Fruit fly (Drosophila melanogaster): ENCODE measurements around the gene CG45546.

DNA sequence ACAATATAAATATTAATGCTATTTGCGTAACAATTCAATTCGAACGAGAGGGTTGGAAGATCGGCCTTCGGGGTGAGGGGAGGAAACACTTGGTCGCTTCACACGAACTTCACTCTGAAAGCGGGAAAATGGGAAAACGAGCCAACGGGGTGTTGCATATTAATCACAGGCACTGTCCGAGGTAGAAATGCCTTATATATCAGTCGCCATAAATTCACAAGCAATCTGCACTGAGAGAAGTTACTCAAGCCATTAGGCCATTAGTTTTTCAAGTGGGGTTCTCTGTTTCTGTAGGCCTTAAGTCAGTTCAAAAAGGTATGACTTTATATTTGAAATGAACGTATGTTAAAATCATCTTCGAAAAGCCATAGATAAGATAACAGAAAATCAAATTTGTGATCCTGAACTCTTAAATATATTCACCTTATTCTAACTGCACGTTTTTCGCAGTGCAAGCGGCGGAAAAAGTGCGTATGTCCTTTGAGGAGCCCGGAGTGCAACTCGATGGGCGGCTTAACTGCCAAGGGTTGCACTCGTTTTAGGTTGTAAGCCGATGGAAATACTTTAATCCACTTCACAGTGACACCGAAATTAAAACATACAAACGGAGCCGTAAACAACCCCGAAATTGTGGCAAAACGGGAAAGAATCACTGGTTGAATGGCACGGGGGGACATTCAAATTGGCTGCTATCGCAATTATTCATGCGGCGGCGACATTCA is 3.5 kb downstream of the CG45546 start:
- TF ChIP-seq CG8478 (optimal IDR thresholded peaks at IDR 0.05) = no peak
- no peak for TF ChIP-seq CTCF (optimal IDR thresholded peaks at IDR 0.05)
